Fruit fly (Drosophila melanogaster): Measurements from ENCODE around the gene AANATL2.
A peak's percentile ranks its signal among the peaks of the same experiment; 100 is the strongest.

AANATL2 gene

DNA sequence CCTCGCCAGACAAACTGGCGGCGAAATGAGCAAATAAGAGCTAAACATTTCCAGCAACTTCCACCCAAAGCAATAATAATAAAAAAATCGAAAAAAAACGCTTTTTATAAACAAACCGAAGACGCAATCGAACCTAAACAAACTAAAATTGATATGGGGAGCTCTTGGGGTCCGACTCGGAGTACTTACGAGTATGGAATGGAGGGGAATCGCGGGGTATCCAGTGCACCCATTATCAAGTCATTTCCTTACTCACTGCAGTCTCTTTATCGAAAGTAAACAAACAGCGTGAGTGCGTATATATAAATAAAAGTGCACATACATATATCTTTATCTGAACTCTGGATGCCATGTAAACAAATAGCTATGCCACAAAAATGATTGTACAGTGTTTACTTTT lies 35.9 kb downstream of the AANATL2 start (continued):
- TF ChIP-seq ac (GFP tag; optimal IDR thresholded peaks at IDR 0.05) (peak; percentile 33), D (optimal IDR thresholded peaks at IDR 0.05) (no peak), D (GFP tag; optimal IDR thresholded peaks at IDR 0.05) (no peak), jigr1 (GFP tag; IDR thresholded peaks at IDR 0.05) (no peak), lola (GFP tag; optimal IDR thresholded peaks at IDR 0.05) (peak in 1 of 3 experiments; percentile 46), Eip74EF (GFP tag; optimal IDR thresholded peaks at IDR 0.05) (peak in 1 of 2 experiments; percentile 43), cad (GFP tag; optimal IDR thresholded peaks at IDR 0.05) (no peak), HLH3B (GFP tag; IDR thresholded peaks at IDR 0.05) (no peak), otp (GFP tag; IDR thresholded peaks at IDR 0.05) (no peak), Sox100B (GFP tag; optimal IDR thresholded peaks at IDR 0.05) (peak; percentile 23), CG6175 (GFP tag; IDR thresholded peaks at IDR 0.05) (no peak), Blimp-1 (GFP tag; optimal IDR thresholded peaks at IDR 0.05) (peak; percentile 34), sqz (GFP tag; optimal IDR thresholded peaks at IDR 0.05) (peak; percentile 84), CG31224 (GFP tag; IDR thresholded peaks at IDR 0.05) (no peak), mam (GFP tag; optimal IDR thresholded peaks at IDR 0.05) (no peak), CG17912 (GFP tag; optimal IDR thresholded peaks at IDR 0.05) (no peak), CG2678 (tag; optimal IDR thresholded peaks at IDR 0.05) (peak; percentile 17), croc (GFP tag; conservative IDR thresholded peaks at IDR 0.05) (no peak), sc (optimal IDR thresholded peaks at IDR 0.05) (no peak), sc (GFP tag; optimal IDR thresholded peaks at IDR 0.05) (no peak), pros (GFP tag; optimal IDR thresholded peaks at IDR 0.05) (peak; percentile 34), CG6254 (GFP tag; optimal IDR thresholded peaks at IDR 0.05) (peak; percentile 40), BtbVII (GFP tag; optimal IDR thresholded peaks at IDR 0.05) (peak; percentile 1), CG12744 (GFP tag; optimal IDR thresholded peaks at IDR 0.05) (no peak), psq (GFP tag; optimal IDR thresholded peaks at IDR 0.05) (no peak), nerfin-1 (tag; optimal IDR thresholded peaks at IDR 0.05) (peak; percentile 18), CG10209 (GFP tag; optimal IDR thresholded peaks at IDR 0.05) (no peak), dpn (GFP tag; optimal IDR thresholded peaks at IDR 0.05) (no peak), CG10274 (GFP tag; optimal IDR thresholded peaks at IDR 0.05) (no peak), nom (GFP tag; optimal IDR thresholded peaks at IDR 0.05) (peak; percentile 14), pita (GFP tag; optimal IDR thresholded peaks at IDR 0.05) (no peak), Taf1 (GFP tag; IDR thresholded peaks at IDR 0.05) (no peak), CG31441 (GFP tag; IDR thresholded peaks at IDR 0.05) (peak; percentile 27; the same call in 1 of the 2 replicates), bab2 (GFP tag; optimal IDR thresholded peaks at IDR 0.05) (no peak), usp (GFP tag; optimal IDR thresholded peaks at IDR 0.05) (no peak), rib (GFP tag; IDR thresholded peaks at IDR 0.05) (0 out of 2 replicates have a peak, but pooled peaks have one; percentile 26), Xbp1 (GFP tag; optimal IDR thresholded peaks at IDR 0.05) (no peak), bsh (GFP tag; optimal IDR thresholded peaks at IDR 0.05) (peak in 1 of 2 experiments; percentile 30), CG8359 (GFP tag; optimal IDR thresholded peaks at IDR 0.05; ENCODE audit: borderline replicate concordance) (peak; percentile 53), CG2875 (GFP tag; optimal IDR thresholded peaks at IDR 0.05) (peak; percentile 30), corto (GFP tag; optimal IDR thresholded peaks at IDR 0.05) (no peak), CG2712 (tag; optimal IDR thresholded peaks at IDR 0.05) (peak; percentile 23), z (GFP tag; IDR thresholded peaks at IDR 0.05) (0 out of 3 replicates have a peak, but pooled peaks have one; percentile 14), Six4 (GFP tag; optimal IDR thresholded peaks at IDR 0.05) (no peak), Nf-YA (GFP tag; IDR thresholded peaks at IDR 0.05) (no peak), Gsc (GFP tag; IDR thresholded peaks at IDR 0.05) (no peak), salm (tag; optimal IDR thresholded peaks at IDR 0.05) (peak; percentile 1), kni (GFP tag; optimal IDR thresholded peaks at IDR 0.05) (peak; percentile 78), chm (GFP tag; IDR thresholded peaks at IDR 0.05) (no peak), CG12071 (GFP tag; optimal IDR thresholded peaks at IDR 0.05) (no peak), CG3407 (GFP tag; optimal IDR thresholded peaks at IDR 0.05) (no peak)

All from whole organism, embryonic.